Fruit fly (Drosophila melanogaster) whole organism, embryonic: ENCODE data around the gene CG12171.

Experiments
- Blimp-1 ChIP-seq: fragments of 200-800 bp; sonication (Bioruptor generic); optimal IDR thresholded peaks from 3 replicates; lab custom pipeline; 2018; ENCODE audit warnings: missing biosample characterization, missing genetic modification characterization, mild to moderate bottlenecking, moderate library complexity, missing genetic modification reagents
- CG11723 ChIP-seq: fragments of 200-800 bp; sonication (Bioruptor generic); optimal IDR thresholded peaks from 2 replicates; lab custom pipeline; 2017; ENCODE audit warnings: missing biosample characterization, mild to moderate bottlenecking, missing genetic modification characterization
- CG12155 ChIP-seq: fragments of 200-800 bp; sonication (Bioruptor generic); optimal IDR thresholded peaks from 3 replicates; lab custom pipeline; 2016; ENCODE audit warnings: missing biosample characterization, missing genetic modification characterization
- CG13424 ChIP-seq: fragments of 200-800 bp; sonication (Bioruptor generic); optimal IDR thresholded peaks from 2 replicates; lab custom pipeline; 2019; ENCODE audit warnings: missing biosample characterization, mild to moderate bottlenecking, missing genetic modification characterization, moderate library complexity
- CG13894 ChIP-seq: fragments of 200-800 bp; sonication (Bioruptor generic); optimal IDR thresholded peaks from 3 replicates; lab custom pipeline; 2018; ENCODE audit warnings: missing biosample characterization, mild to moderate bottlenecking, missing genetic modification characterization, moderate library complexity
- CG16863 ChIP-seq: fragments of 200-800 bp; sonication (Bioruptor generic); optimal IDR thresholded peaks from 3 replicates; lab custom pipeline; 2016; ENCODE audit warnings: missing biosample characterization, missing genetic modification characterization
- CG17568 ChIP-seq: fragments of 200-800 bp; sonication (Bioruptor generic); optimal IDR thresholded peaks from 2 replicates; lab custom pipeline; 2018; ENCODE audit warnings: missing biosample characterization, mild to moderate bottlenecking, missing genetic modification characterization, moderate library complexity
- CG2116 ChIP-seq: fragments of 200-800 bp; sonication (Bioruptor generic); optimal IDR thresholded peaks from 3 replicates; lab custom pipeline; 2018; ENCODE audit warnings: missing biosample characterization, mild to moderate bottlenecking, missing genetic modification characterization
- CG32767 ChIP-seq: fragments of 200-800 bp; sonication (Bioruptor generic); IDR thresholded peaks from 2 replicates; pipeline ENCODE4 v1.3.6; 2022; ENCODE audit warnings: missing biosample characterization, missing genetic modification characterization
- CG3281 ChIP-seq: fragments of 200-800 bp; sonication (Bioruptor generic); optimal IDR thresholded peaks from 3 replicates; lab custom pipeline; 2017; ENCODE audit warnings: missing biosample characterization, mild to moderate bottlenecking, missing genetic modification characterization
- CG34376 ChIP-seq: fragments of 200-800 bp; sonication (Bioruptor generic); optimal IDR thresholded peaks from 2 replicates; lab custom pipeline; 2018; ENCODE audit warnings: missing biosample characterization, mild to moderate bottlenecking, missing genetic modification characterization
- CG42726 ChIP-seq: fragments of 200-800 bp; sonication (Bioruptor generic); IDR thresholded peaks from 2 replicates; pipeline ENCODE4 v1.3.6; 2022; ENCODE audit warnings: missing biosample characterization, missing genetic modification characterization; ENCODE audit not compliant: partially characterized antibody
- CG4617 ChIP-seq: fragments of 200-800 bp; sonication (Bioruptor generic); optimal IDR thresholded peaks from 3 replicates; lab custom pipeline; 2016; ENCODE audit warnings: missing biosample characterization, missing genetic modification characterization, borderline replicate concordance
- CG4854 ChIP-seq: fragments of 200-800 bp; sonication (Bioruptor generic); optimal IDR thresholded peaks from 2 replicates; lab custom pipeline; 2016; ENCODE audit warnings: missing biosample characterization, missing genetic modification characterization, inconsistent platforms
- CG5953 ChIP-seq: fragments of 200-800 bp; sonication (Bioruptor generic); IDR thresholded peaks from 2 replicates; pipeline ENCODE4 v1.3.6; 2022; ENCODE audit warnings: missing biosample characterization, missing genetic modification characterization
- CG8089 ChIP-seq: fragments of 200-800 bp; sonication (Bioruptor generic); optimal IDR thresholded peaks from 3 replicates; lab custom pipeline; 2016; ENCODE audit warnings: missing biosample characterization, missing genetic modification characterization
- CG9817 ChIP-seq: fragments of 200-800 bp; sonication (Bioruptor generic); optimal IDR thresholded peaks from 2 replicates; lab custom pipeline; 2018; ENCODE audit warnings: missing biosample characterization, mild to moderate bottlenecking, missing genetic modification characterization, moderate library complexity
- D19B ChIP-seq: fragments of 200-800 bp; sonication (Bioruptor generic); optimal IDR thresholded peaks from 2 replicates; lab custom pipeline; 2017; ENCODE audit warnings: missing biosample characterization, mild to moderate bottlenecking, missing genetic modification characterization
- Dad ChIP-seq: fragments of 200-800 bp; sonication (Bioruptor generic); optimal IDR thresholded peaks from 3 replicates; lab custom pipeline; 2016; ENCODE audit warnings: missing biosample characterization, missing genetic modification characterization
- Dip2 ChIP-seq: fragments of 200-800 bp; sonication (Bioruptor generic); IDR thresholded peaks from 2 replicates; pipeline ENCODE4 v1.3.6; 2022; ENCODE audit warnings: missing biosample characterization, missing genetic modification characterization
- Dref ChIP-seq: fragments of 200-800 bp; sonication (Bioruptor generic); IDR thresholded peaks from 2 replicates; pipeline ENCODE4 v1.3.6; 2022; ENCODE audit warnings: missing biosample characterization, missing genetic modification characterization
- HHEX ChIP-seq: fragments of 200-800 bp; sonication (Bioruptor generic); optimal IDR thresholded peaks from 3 replicates; lab custom pipeline; 2017; ENCODE audit warnings: missing biosample characterization, mild to moderate bottlenecking, missing genetic modification characterization, missing genetic modification reagents
- Hr78 ChIP-seq, 2 experiments: fragments of 200-800 bp in 1 of 2; fragments of >200 bp in 1 of 2; sonication (Bioruptor generic) in 1 of 2; optimal IDR thresholded peaks; 2 replicates each; lab custom pipeline; 2017 to 2019; ENCODE audit warnings: missing biosample characterization in 2 of 2, missing genetic modification characterization in 2 of 2, mild to moderate bottlenecking in 1 of 2, moderate library complexity in 1 of 2
- Hsf ChIP-seq: fragments of 200-800 bp; sonication (Bioruptor generic); optimal IDR thresholded peaks from 3 replicates; lab custom pipeline; 2016; ENCODE audit warnings: missing biosample characterization, missing genetic modification characterization
- Med ChIP-seq: fragments of 200-800 bp; sonication (Bioruptor generic); peaks from one replicate; lab custom pipeline; 2016; ENCODE audit warnings: missing biosample characterization, missing genetic modification characterization, mild to moderate bottlenecking, inconsistent platforms, moderate library complexity
- Ptx1 ChIP-seq: fragments of 200-800 bp; sonication (Bioruptor generic); IDR thresholded peaks from 2 replicates; pipeline ENCODE4 v1.3.6; 2022; ENCODE audit warnings: missing biosample characterization, missing genetic modification characterization
- Rfx ChIP-seq: fragments of 200-800 bp; sonication (Bioruptor generic); IDR thresholded peaks from 2 replicates; pipeline ENCODE4 v1.3.6; 2022; ENCODE audit warnings: missing biosample characterization, missing genetic modification characterization
- Scr ChIP-seq: fragments of 200-800 bp; sonication (Bioruptor generic); IDR thresholded peaks from 2 replicates; pipeline ENCODE4 v1.3.6; 2022; ENCODE audit warnings: missing biosample characterization, missing genetic modification characterization; ENCODE audit not compliant: partially characterized antibody
- Six4 ChIP-seq: fragments of 200-800 bp; sonication (Bioruptor generic); optimal IDR thresholded peaks from 2 replicates; lab custom pipeline; 2016; ENCODE audit warnings: missing biosample characterization, missing genetic modification characterization
- al ChIP-seq: fragments of 200-800 bp; sonication (Bioruptor generic); IDR thresholded peaks from 2 replicates; pipeline ENCODE4 v1.3.6; 2022; ENCODE audit warnings: missing biosample characterization, missing genetic modification characterization
- aop ChIP-seq: fragments of 200-800 bp; sonication (Bioruptor generic); IDR thresholded peaks from 2 replicates; pipeline ENCODE4 v1.3.6; 2022; ENCODE audit warnings: missing biosample characterization, missing genetic modification characterization
- caup ChIP-seq: fragments of 200-800 bp; sonication (Bioruptor generic); optimal IDR thresholded peaks from 3 replicates; lab custom pipeline; 2017; ENCODE audit warnings: missing biosample characterization, mild to moderate bottlenecking, missing genetic modification characterization, moderate library complexity; ENCODE audit not compliant: severe bottlenecking
- dmrt99B ChIP-seq: fragments of 200-800 bp; sonication (Bioruptor generic); optimal IDR thresholded peaks from 2 replicates; lab custom pipeline; 2018; ENCODE audit warnings: missing biosample characterization, mild to moderate bottlenecking, missing genetic modification characterization, moderate library complexity
- exex ChIP-seq: fragments of 200-800 bp; sonication (Bioruptor generic); optimal IDR thresholded peaks from 4 replicates; lab custom pipeline; 2018; ENCODE audit warnings: missing biosample characterization, mild to moderate bottlenecking, missing genetic modification characterization, moderate library complexity
- fd64A ChIP-seq: fragments of 200-800 bp; sonication (Bioruptor generic); optimal IDR thresholded peaks from 3 replicates; lab custom pipeline; 2018; ENCODE audit warnings: missing biosample characterization, mild to moderate bottlenecking, missing genetic modification characterization
- fu2 ChIP-seq: fragments of 200-800 bp; sonication (Bioruptor generic); optimal IDR thresholded peaks from 2 replicates; lab custom pipeline; 2016; ENCODE audit warnings: missing biosample characterization, missing genetic modification characterization
- grau ChIP-seq: fragments of 200-800 bp; optimal IDR thresholded peaks from 3 replicates; lab custom pipeline; 2019; ENCODE audit warnings: missing biosample characterization, mild to moderate bottlenecking, missing genetic modification characterization, moderate library complexity
- grn ChIP-seq: fragments of 200-800 bp; sonication (Bioruptor generic); optimal IDR thresholded peaks from 3 replicates; lab custom pipeline; 2017; ENCODE audit warnings: missing biosample characterization, missing genetic modification characterization
- inv ChIP-seq: fragments of 200-800 bp; sonication (Bioruptor generic); IDR thresholded peaks from 2 replicates; pipeline ENCODE4 v1.3.6; 2022; ENCODE audit warnings: missing biosample characterization, missing genetic modification characterization; ENCODE audit not compliant: partially characterized antibody
- lilli ChIP-seq: fragments of 200-800 bp; sonication (Bioruptor generic); optimal IDR thresholded peaks from 3 replicates; lab custom pipeline; 2016; ENCODE audit warnings: missing biosample characterization, missing genetic modification characterization
- nmo ChIP-seq: fragments of 200-800 bp; sonication (Bioruptor generic); optimal IDR thresholded peaks from 2 replicates; lab custom pipeline; 2018; ENCODE audit warnings: missing biosample characterization, mild to moderate bottlenecking, missing genetic modification characterization, moderate library complexity
- phol ChIP-seq: fragments of 200-800 bp; sonication (Bioruptor generic); optimal IDR thresholded peaks from 3 replicates; lab custom pipeline; 2018; ENCODE audit warnings: missing biosample characterization, mild to moderate bottlenecking, missing genetic modification characterization, moderate library complexity
- sens ChIP-seq: fragments of 200-800 bp; sonication (Bioruptor generic); peaks from one replicate; lab custom pipeline; 2016; ENCODE audit warnings: missing biosample characterization, missing genetic modification characterization
- sima ChIP-seq: fragments of 200-800 bp; sonication (Bioruptor generic); optimal IDR thresholded peaks from 2 replicates; lab custom pipeline; 2016; ENCODE audit warnings: missing biosample characterization, missing genetic modification characterization
- slp2 ChIP-seq: fragments of 200-800 bp; sonication (Bioruptor generic); optimal IDR thresholded peaks from 2 replicates; lab custom pipeline; 2016; ENCODE audit warnings: missing biosample characterization, missing genetic modification characterization
- tap ChIP-seq: fragments of 200-800 bp; optimal IDR thresholded peaks from 3 replicates; lab custom pipeline; 2019; ENCODE audit warnings: missing biosample characterization, mild to moderate bottlenecking, missing genetic modification characterization, moderate library complexity
- tin ChIP-seq: fragments of 200-800 bp; sonication (Bioruptor generic); optimal IDR thresholded peaks from 3 replicates; lab custom pipeline; 2016; ENCODE audit warnings: missing biosample characterization, missing genetic modification characterization
- z ChIP-seq: fragments of 200-800 bp; sonication (Bioruptor generic); IDR thresholded peaks from 3 replicates; pipeline ENCODE4 v1.3.6; 2022; ENCODE audit warnings: missing biosample characterization, missing genetic modification characterization

CG12171 gene

DNA sequence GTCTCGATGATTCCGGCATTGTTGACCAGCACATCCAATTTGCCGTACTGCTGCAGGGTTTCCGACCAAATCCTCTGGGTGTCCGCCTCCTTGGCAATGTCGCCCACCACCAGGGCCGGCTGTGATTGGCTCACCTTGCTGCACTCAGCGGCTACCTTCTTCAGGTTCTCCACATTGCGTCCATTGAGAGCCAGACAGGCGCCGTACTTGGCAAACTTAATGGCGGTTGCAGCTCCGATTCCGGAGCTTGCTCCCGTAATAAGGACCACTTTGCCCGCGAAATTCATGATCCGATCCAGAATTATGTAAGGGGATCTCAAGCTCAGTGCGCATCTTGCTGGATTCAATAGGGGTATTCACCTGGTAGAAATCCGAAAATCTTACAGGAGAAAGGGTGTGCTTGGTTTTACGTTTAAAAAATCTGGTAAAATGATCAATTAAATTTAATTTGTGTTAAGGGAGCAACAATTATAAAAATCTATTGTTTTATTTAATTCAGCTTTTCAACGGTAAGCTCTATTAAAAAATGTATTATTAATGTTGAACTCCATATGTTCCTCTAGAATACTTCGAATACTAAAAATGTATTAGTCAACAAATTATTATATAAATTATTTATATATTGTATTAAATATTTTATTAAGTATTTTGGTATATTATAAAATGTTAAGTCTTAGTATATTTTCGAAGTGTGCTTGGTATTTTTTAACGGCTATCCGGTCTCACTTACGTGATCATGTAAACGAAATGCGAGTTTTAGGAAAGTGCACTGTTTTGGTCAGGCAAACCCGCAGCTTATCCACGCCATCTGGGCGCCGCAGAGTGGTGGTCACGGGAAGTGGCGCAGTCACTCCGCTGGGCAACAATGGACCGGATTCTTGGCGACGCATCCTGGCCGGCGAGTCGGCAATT is 3.3 kb downstream of the CG12171 start, which contains the start of the genes CG31548 and CG12170 (continued):
- TF ChIP-seq nmo (GFP tag; lab: Kevin White, UChicago) (peak; percentile 56), Hr78 (GFP tag; optimal IDR thresholded peaks at IDR 0.05; lab: Kevin White, UChicago) (no peak), Dip2 (GFP tag; lab: Robert Waterston, UW) (no peak), tin (peak; percentile 29), Six4 (GFP tag; lab: Kevin White, UChicago) (peak; percentile 64), CG2116 (peak; percentile 58), Hsf (peak; percentile 27), CG12155 (GFP tag; lab: Kevin White, UChicago) (peak; percentile 31), CG42726 (GFP tag; lab: Robert Waterston, UW) (no peak), Dad (GFP tag; lab: Kevin White, UChicago) (no peak), grau (peak; percentile 62), al (GFP tag; lab: Robert Waterston, UW) (no peak), HHEX (GFP tag; lab: Kevin White, UChicago) (no peak), CG17568 (no peak), CG5953 (peak; percentile 36; the same call in 1 of the 2 replicates), grn (no peak), phol (tag; lab: Kevin White, UChicago) (peak; percentile 60), fd64A (GFP tag; lab: Kevin White, UChicago) (no peak), CG4854 (peak; percentile 11), slp2 (no peak), CG8089 (GFP tag; lab: Kevin White, UChicago) (peak; percentile 14), CG16863 (GFP tag; lab: Kevin White, UChicago) (peak; percentile 27), caup (GFP tag; lab: Kevin White, UChicago) (no peak), Med (GFP tag; lab: Kevin White, UChicago) (peak; percentile 83), inv (no peak), CG13894 (no peak), exex (tag; lab: Kevin White, UChicago) (no peak), Blimp-1 (no peak), CG4617 (GFP tag; lab: Kevin White, UChicago) (no peak), CG11723 (GFP tag; lab: Kevin White, UChicago) (no peak), CG32767 (GFP tag; lab: Robert Waterston, UW) (no peak), CG34376 (GFP tag; lab: Kevin White, UChicago) (no peak), z (GFP tag; lab: Robert Waterston, UW) (no peak), Ptx1 (GFP tag; lab: Robert Waterston, UW) (peak; percentile 36; the same call in 1 of the 2 replicates), sens (peak; percentile 93), CG9817 (tag; lab: Kevin White, UChicago) (no peak), CG13424 (tag; lab: Kevin White, UChicago) (peak; percentile 53), aop (no peak), CG3281 (GFP tag; lab: Kevin White, UChicago) (peak; percentile 40), Rfx (0 out of 2 replicates have a peak, but pooled peaks have one; percentile 28), Scr (no peak), dmrt99B (no peak), lilli (GFP tag; lab: Kevin White, UChicago) (peak; percentile 53), D19B (GFP tag; lab: Kevin White, UChicago) (no peak), sima (GFP tag; lab: Kevin White, UChicago) (no peak), fu2 (no peak), Dref (no peak), tap (tag; lab: Kevin White, UChicago) (peak; percentile 54)
